Worm (Caenorhabditis elegans): Measurements from ENCODE around the gene Y26E6A.2.

DNA sequence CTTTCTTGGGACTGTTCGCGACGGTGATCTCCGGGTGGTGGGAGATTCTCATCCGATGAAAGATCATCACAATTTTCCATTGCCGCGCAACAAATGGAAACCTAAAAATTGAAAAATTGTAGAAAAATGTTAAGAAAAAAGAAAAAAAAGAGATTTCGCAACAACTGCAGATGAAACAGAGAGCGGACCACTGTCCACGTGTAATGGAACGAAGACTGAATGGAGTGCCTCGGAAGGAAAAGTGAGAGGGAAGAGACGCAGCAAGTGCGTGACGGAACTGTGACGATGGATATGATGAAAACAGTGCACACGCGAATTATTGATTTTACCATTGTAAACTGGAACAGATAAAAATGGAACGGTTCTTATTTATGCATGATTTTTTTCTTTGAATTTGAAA lies 11.8 kb upstream of the Y26E6A.2 start, which contains the start of gene meg-2:
- no peak for TF ChIP-seq ztf-7 (tag; optimal IDR thresholded peaks at IDR 0.05)
- no peak for TF ChIP-seq snpc-4 (tag; optimal IDR thresholded peaks at IDR 0.05)
- no peak for TF ChIP-seq nhr-77 (tag; optimal IDR thresholded peaks at IDR 0.05)
- TF ChIP-seq nhr-76 (tag; optimal IDR thresholded peaks at IDR 0.05): no peak
- TF ChIP-seq lsy-2 (tag; optimal IDR thresholded peaks at IDR 0.05): no peak
- no peak for TF ChIP-seq spr-1 (tag; optimal IDR thresholded peaks at IDR 0.05)
- TF ChIP-seq ama-1 (optimal IDR thresholded peaks at IDR 0.05): no peak
- no peak for TF ChIP-seq nhr-48 (tag; optimal IDR thresholded peaks at IDR 0.05)
- no peak for TF ChIP-seq tag-97 (GFP tag; IDR thresholded peaks at IDR 0.05)
- TF ChIP-seq egl-27 (tag; optimal IDR thresholded peaks at IDR 0.05): no peak
- TF ChIP-seq pqm-1 (tag; optimal IDR thresholded peaks at IDR 0.05): no peak
